Fruit fly (Drosophila melanogaster) Kc167 (cell line): ENCODE measurements around the gene CG1965.

Source experiments
- Sin3A ChIP-seq: fragments of >200 bp; optimal IDR thresholded peaks from 2 replicates; lab custom pipeline; 2018; ENCODE audit warnings: missing external identifiers
- h ChIP-seq: fragments of >200 bp; optimal IDR thresholded peaks from 3 replicates; lab custom pipeline; 2018; ENCODE audit warnings: missing external identifiers
- psq ChIP-seq: fragments of >200 bp; optimal IDR thresholded peaks from 2 replicates; lab custom pipeline; 2017; ENCODE audit warnings: missing external identifiers
- ttk ChIP-seq: sonication (Bioruptor generic); optimal IDR thresholded peaks from 2 replicates; lab custom pipeline; 2017; ENCODE audit warnings: missing external identifiers

DNA sequence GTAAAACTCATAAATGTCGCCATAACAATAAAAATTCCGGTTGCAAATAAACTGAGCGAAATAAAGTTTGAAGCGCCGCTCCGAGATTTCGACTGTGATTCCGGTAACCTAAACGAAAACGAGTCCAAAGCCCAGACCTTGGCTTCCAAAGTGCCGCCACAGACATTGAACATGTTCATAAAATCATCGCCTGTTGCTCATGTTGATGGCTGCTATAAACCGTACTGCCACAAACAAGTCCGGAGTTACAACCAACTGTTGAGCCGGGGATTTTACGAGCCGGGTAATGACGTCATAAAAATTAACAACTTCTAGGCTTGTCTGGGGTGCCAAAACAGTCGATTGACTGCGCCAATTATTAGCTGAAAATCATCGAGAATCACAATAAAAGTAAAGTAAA is 38.6 kb upstream of the CG1965 start:
- TF ChIP-seq ttk (lab: Kevin White, UChicago) = no peak
- TF ChIP-seq Sin3A (lab: Kevin White, UChicago) = no peak
- no peak for TF ChIP-seq psq (lab: Kevin White, UChicago)
- no peak for TF ChIP-seq h (lab: Kevin White, UChicago)
